Worm (Caenorhabditis elegans) whole organism, L1 larva: Measurements from ENCODE around the gene znf-598.

ENCODE experiments used
- C04F5.9 ChIP-seq: sonication (generic microtip); optimal IDR thresholded peaks from 2 replicates; lab custom pipeline; 2016; ENCODE audit warnings: missing genetic modification characterization, missing compliant biosample characterization
- Y116A8C.19 ChIP-seq: sonication (generic microtip); optimal IDR thresholded peaks from 2 replicates; lab custom pipeline; 2016; ENCODE audit warnings: missing compliant biosample characterization, missing genetic modification characterization, borderline replicate concordance
- alr-1 ChIP-seq: fragments of 200-800 bp; sonication (Bioruptor generic); optimal IDR thresholded peaks from 2 replicates; lab custom pipeline; 2018; ENCODE audit warnings: borderline replicate concordance, mild to moderate bottlenecking, missing genetic modification characterization, missing compliant biosample characterization
- aly-2 ChIP-seq: fragments of 150-350 bp; optimal IDR thresholded peaks from 2 replicates; lab custom pipeline; 2014; ENCODE audit warnings: missing biosample characterization, missing genetic modification characterization
- blmp-1 ChIP-seq: fragments of 150-350 bp; optimal IDR thresholded peaks from 2 replicates; lab custom pipeline; 2014; ENCODE audit warnings: missing biosample characterization, missing genetic modification characterization
- ceh-63 ChIP-seq: fragments of 200-800 bp; sonication (Bioruptor generic); optimal IDR thresholded peaks from 2 replicates; lab custom pipeline; 2018; ENCODE audit warnings: mild to moderate bottlenecking, missing genetic modification characterization, missing compliant biosample characterization
- ceh-88 ChIP-seq: fragments of 200-800 bp; sonication (Bioruptor generic); IDR thresholded peaks from 2 replicates; pipeline ENCODE4 v1.3.6; 2022; ENCODE audit warnings: missing genetic modification characterization, missing compliant biosample characterization
- ceh-90 ChIP-seq: sonication (generic microtip); optimal IDR thresholded peaks from 2 replicates; lab custom pipeline; 2016; ENCODE audit warnings: missing genetic modification characterization, missing compliant biosample characterization
- ces-1 ChIP-seq: fragments of 150-350 bp; optimal IDR thresholded peaks from 2 replicates; lab custom pipeline; 2014; ENCODE audit warnings: missing biosample characterization, missing genetic modification reagents, missing genetic modification characterization
- dsc-1 ChIP-seq: sonication (generic microtip); optimal IDR thresholded peaks from 2 replicates; lab custom pipeline; 2016; ENCODE audit warnings: mild to moderate bottlenecking, missing genetic modification characterization, missing compliant biosample characterization
- egl-27 ChIP-seq, 2 experiments: fragments of 150-350 bp in 1 of 2; sonication (generic microtip); optimal IDR thresholded peaks; 3 replicates each; lab custom pipeline; 2017 to 2018; ENCODE audit warnings: missing biosample characterization in 2 of 2, missing genetic modification characterization in 2 of 2, missing genetic modification reagents in 2 of 2
- elt-2 ChIP-seq: sonication (generic microtip); optimal IDR thresholded peaks from 2 replicates; lab custom pipeline; 2016; ENCODE audit warnings: missing genetic modification characterization, mild to moderate bottlenecking, inconsistent platforms, missing compliant biosample characterization, missing genetic modification reagents
- elt-3 ChIP-seq, 6 experiments: fragments of 150-350 bp in 1 of 6; sonication (generic microtip); optimal IDR thresholded peaks; 2 replicates each; lab custom pipeline; 2017 to 2018; ENCODE audit warnings: missing biosample characterization in 6 of 6, missing genetic modification characterization in 6 of 6, inconsistent platforms in 1 of 6
- fkh-4 ChIP-seq: sonication (generic microtip); optimal IDR thresholded peaks from 2 replicates; lab custom pipeline; 2016; ENCODE audit warnings: missing compliant biosample characterization, missing genetic modification characterization, borderline replicate concordance
- fkh-8 ChIP-seq: sonication (generic microtip); optimal IDR thresholded peaks from 2 replicates; lab custom pipeline; 2016; ENCODE audit warnings: mild to moderate bottlenecking, missing genetic modification characterization, missing compliant biosample characterization
- grh-1 ChIP-seq: fragments of 200-800 bp; sonication (Bioruptor generic); IDR thresholded peaks from 2 replicates; pipeline ENCODE4 v1.3.6; 2022; ENCODE audit warnings: missing genetic modification reagents, missing genetic modification characterization, missing compliant biosample characterization
- hlh-17 ChIP-seq: fragments of 200-800 bp; sonication (Bioruptor generic); optimal IDR thresholded peaks from 2 replicates; lab custom pipeline; 2018; ENCODE audit warnings: missing genetic modification characterization, mild to moderate bottlenecking, missing compliant biosample characterization, moderate library complexity, borderline replicate concordance
- hlh-4 ChIP-seq: sonication (generic microtip); optimal IDR thresholded peaks from 2 replicates; lab custom pipeline; 2016; ENCODE audit warnings: mild to moderate bottlenecking, missing genetic modification characterization, missing compliant biosample characterization
- hpl-2 ChIP-seq: fragments of 150-350 bp; optimal IDR thresholded peaks from 2 replicates; lab custom pipeline; 2014; ENCODE audit warnings: missing biosample characterization, missing genetic modification reagents, missing genetic modification characterization
- irx-1 ChIP-seq: sonication (generic microtip); optimal IDR thresholded peaks from 2 replicates; lab custom pipeline; 2016; ENCODE audit warnings: missing genetic modification characterization, missing compliant biosample characterization
- isw-1 ChIP-seq: fragments of 200-800 bp; sonication (Bioruptor generic); IDR thresholded peaks from 2 replicates; pipeline ENCODE4 v1.3.6; 2022; ENCODE audit warnings: missing genetic modification characterization, missing compliant biosample characterization
- jun-1 ChIP-seq: fragments of 150-350 bp; optimal IDR thresholded peaks from 2 replicates; lab custom pipeline; 2014; ENCODE audit warnings: missing biosample characterization, missing genetic modification reagents, missing genetic modification characterization
- lin-13 ChIP-seq: fragments of 150-350 bp; optimal IDR thresholded peaks from 2 replicates; lab custom pipeline; 2014; ENCODE audit warnings: missing biosample characterization, missing genetic modification reagents, missing genetic modification characterization
- lin-14 ChIP-seq: fragments of 200-800 bp; sonication (Bioruptor generic); optimal IDR thresholded peaks from 2 replicates; lab custom pipeline; 2018; ENCODE audit warnings: mild to moderate bottlenecking, missing genetic modification characterization, moderate library complexity, missing compliant biosample characterization
- lin-35 ChIP-seq, 2 experiments: fragments of 150-350 bp; optimal IDR thresholded peaks; 2 replicates each; lab custom pipeline; 2014; ENCODE audit warnings: missing biosample characterization in 2 of 2, missing genetic modification characterization in 2 of 2, missing genetic modification reagents in 2 of 2
- nhr-20 ChIP-seq: sonication (generic microtip); optimal IDR thresholded peaks from 2 replicates; lab custom pipeline; 2016; ENCODE audit warnings: mild to moderate bottlenecking, missing genetic modification characterization, missing compliant biosample characterization
- nhr-237 ChIP-seq: fragments of 150-350 bp; optimal IDR thresholded peaks from 2 replicates; lab custom pipeline; 2014; ENCODE audit warnings: missing biosample characterization, missing genetic modification characterization
- nhr-28 ChIP-seq: fragments of 150-350 bp; optimal IDR thresholded peaks from 2 replicates; lab custom pipeline; 2014; ENCODE audit warnings: missing biosample characterization, missing genetic modification characterization
- nhr-71 ChIP-seq: sonication (generic microtip); optimal IDR thresholded peaks from 2 replicates; lab custom pipeline; 2016; ENCODE audit warnings: mild to moderate bottlenecking, missing genetic modification characterization, moderate library complexity, missing compliant biosample characterization
- nhr-76 ChIP-seq: sonication (generic microtip); optimal IDR thresholded peaks from 2 replicates; lab custom pipeline; 2017; ENCODE audit warnings: missing biosample characterization, missing genetic modification characterization
- pax-3 ChIP-seq: fragments of 200-800 bp; sonication (Bioruptor generic); optimal IDR thresholded peaks from 2 replicates; lab custom pipeline; 2018; ENCODE audit warnings: mild to moderate bottlenecking, missing genetic modification characterization, moderate library complexity, missing compliant biosample characterization
- rnt-1 ChIP-seq: sonication (generic microtip); optimal IDR thresholded peaks from 2 replicates; lab custom pipeline; 2016; ENCODE audit warnings: mild to moderate bottlenecking, missing genetic modification characterization, moderate library complexity, missing compliant biosample characterization
- skn-1 ChIP-seq: fragments of 150-350 bp; optimal IDR thresholded peaks from 2 replicates; lab custom pipeline; 2014; ENCODE audit warnings: missing biosample characterization, missing genetic modification characterization
- snpc-4 ChIP-seq: fragments of 150-350 bp; optimal IDR thresholded peaks from 2 replicates; lab custom pipeline; 2014; ENCODE audit warnings: missing biosample characterization, missing genetic modification characterization
- sox-4 ChIP-seq: sonication (generic microtip); optimal IDR thresholded peaks from 2 replicates; lab custom pipeline; 2016; ENCODE audit warnings: missing genetic modification characterization, missing compliant biosample characterization
- tbx-2 ChIP-seq: sonication (generic microtip); optimal IDR thresholded peaks from 2 replicates; lab custom pipeline; 2016; ENCODE audit warnings: missing genetic modification characterization, missing compliant biosample characterization
- unc-130 ChIP-seq: fragments of 150-350 bp; optimal IDR thresholded peaks from 2 replicates; lab custom pipeline; 2017; ENCODE audit warnings: missing biosample characterization, missing genetic modification characterization, inconsistent platforms
- unc-86 ChIP-seq: sonication (generic microtip); optimal IDR thresholded peaks from 2 replicates; lab custom pipeline; 2016; ENCODE audit warnings: missing genetic modification characterization, missing compliant biosample characterization
- unc-98 ChIP-seq: fragments of 200-800 bp; sonication (Bioruptor generic); IDR thresholded peaks from 2 replicates; pipeline ENCODE4 v1.3.6; 2022; ENCODE audit warnings: missing genetic modification characterization, missing compliant biosample characterization
- vab-15 ChIP-seq: sonication (generic microtip); optimal IDR thresholded peaks from 2 replicates; lab custom pipeline; 2017; ENCODE audit warnings: missing genotype, mild to moderate bottlenecking, missing genetic modification characterization, missing compliant biosample characterization
- ztf-11 ChIP-seq, 2 experiments: sonication (generic microtip); optimal IDR thresholded peaks; 2 replicates each; lab custom pipeline; 2016 to 2017; ENCODE audit warnings: missing genetic modification characterization in 2 of 2, missing biosample characterization in 1 of 2, missing compliant biosample characterization in 1 of 2

The znf-598 gene

ce11 chrII:7059274-7059757 lies 33.7 kb downstream of the znf-598 start (continued):
- TF ChIP-seq lin-13 (GFP tag; lab: Kevin White, UChicago) (no peak), ceh-88 (no peak), irx-1 (no peak)

ce11 chrII:7060202-7060601 lies 34.6 kb downstream of the znf-598 start:
- peak; percentile 93 for TF ChIP-seq elt-2 (tag; lab: Kevin White, UChicago)
- no peak for TF ChIP-seq elt-3 (tag; optimal IDR thresholded peaks at IDR 0.05; lab: Kevin White, UChicago)
- peak; percentile 19 for TF ChIP-seq nhr-20 (tag; lab: Kevin White, UChicago)
- no peak for TF ChIP-seq jun-1
- peak; percentile 57 for TF ChIP-seq rnt-1 (tag; lab: Kevin White, UChicago)
- peak; percentile 15 for TF ChIP-seq nhr-71
- no peak for TF ChIP-seq isw-1
- TF ChIP-seq lin-13 (GFP tag; lab: Kevin White, UChicago): no peak
- no peak for TF ChIP-seq ces-1 (GFP tag; lab: Kevin White, UChicago)
- peak; percentile 32 for TF ChIP-seq lin-14 (GFP tag; lab: Kevin White, UChicago)
- TF ChIP-seq lin-35 (GFP tag; optimal IDR thresholded peaks at IDR 0.05; lab: Kevin White, UChicago): peak in 1 of 2 experiments; percentile 13
- no peak for TF ChIP-seq egl-27 (tag; optimal IDR thresholded peaks at IDR 0.05; lab: Kevin White, UChicago)

- TF ChIP-seq C04F5.9 (tag; lab: Kevin White, UChicago): no peak
- no peak for TF ChIP-seq alr-1 (tag; lab: Kevin White, UChicago)
- TF ChIP-seq nhr-28 (tag; lab: Kevin White, UChicago): peak; percentile 3
- TF ChIP-seq ztf-11 (tag; optimal IDR thresholded peaks at IDR 0.05; lab: Kevin White, UChicago): no peak
- peak; percentile 92 for TF ChIP-seq skn-1
- TF ChIP-seq nhr-237 (tag; lab: Kevin White, UChicago): no peak
- TF ChIP-seq hlh-4: no peak
- no peak for TF ChIP-seq blmp-1 (tag; lab: Kevin White, UChicago)
- no peak for TF ChIP-seq fkh-8 (tag; lab: Kevin White, UChicago)
- TF ChIP-seq snpc-4 (tag; lab: Kevin White, UChicago): no peak
- TF ChIP-seq unc-130: no peak
- no peak for TF ChIP-seq fkh-4 (tag; lab: Kevin White, UChicago)
- TF ChIP-seq ceh-63 (GFP tag; lab: Kevin White, UChicago): no peak
- TF ChIP-seq elt-2 (tag; lab: Kevin White, UChicago): no peak
- TF ChIP-seq egl-27 (tag; optimal IDR thresholded peaks at IDR 0.05; lab: Kevin White, UChicago): no peak
- no peak for TF ChIP-seq grh-1 (GFP tag; lab: Robert Waterston, UW)
- no peak for TF ChIP-seq unc-86 (tag; lab: Kevin White, UChicago)
Measured at ce11 chrII:7060791-7061190, 35.2 kb downstream of the znf-598 start.

- TF ChIP-seq ceh-90 (tag; lab: Kevin White, UChicago) (no peak), pax-3 (tag; lab: Kevin White, UChicago) (no peak), nhr-76 (tag; lab: Kevin White, UChicago) (no peak), hlh-4 (no peak), hpl-2 (GFP tag; lab: Kevin White, UChicago) (no peak), rnt-1 (tag; lab: Kevin White, UChicago) (no peak), Y116A8C.19 (tag; lab: Kevin White, UChicago) (no peak), unc-98 (no peak), vab-15 (no peak), hlh-17 (GFP tag; lab: Kevin White, UChicago) (no peak), dsc-1 (tag; lab: Kevin White, UChicago) (no peak), tbx-2 (tag; lab: Kevin White, UChicago) (no peak), nhr-71 (no peak), lin-35 (GFP tag; optimal IDR thresholded peaks at IDR 0.05; lab: Kevin White, UChicago) (no peak), sox-4 (tag; lab: Kevin White, UChicago) (no peak), isw-1 (no peak), C04F5.9 (tag; lab: Kevin White, UChicago) (no peak), ces-1 (GFP tag; lab: Kevin White, UChicago) (no peak), nhr-237 (tag; lab: Kevin White, UChicago) (no peak), aly-2 (tag; lab: Kevin White, UChicago) (no peak)
Measured at ce11 chrII:7061730-7062129, 36.1 kb downstream of the znf-598 start, which contains the start of gene acs-6. Gene acs-6, plus strand, starts transcription at chrII:7062030.
